Fruit fly (Drosophila melanogaster): Measurements from ENCODE around the gene drl.
A peak's percentile ranks its signal among the peaks of the same experiment; 100 is the strongest.

dm6 chr2L:19162330-19163100, 27.6 kb upstream of the drl start:
- TF ChIP-seq dmrt93B (GFP tag; optimal IDR thresholded peaks at IDR 0.05): peak; percentile 2
- peak; percentile 42 for TF ChIP-seq Sp1 (GFP tag; optimal IDR thresholded peaks at IDR 0.05)
- no peak for TF ChIP-seq pan (optimal IDR thresholded peaks at IDR 0.05)
- TF ChIP-seq Myc (optimal IDR thresholded peaks at IDR 0.05): no peak
